Fruit fly (Drosophila melanogaster): ENCODE measurements around the gene Atg17.

Atg17 gene

dm6 chr3R:5682921-5683748 is 13.6 kb downstream of the Atg17 start (continued):
- no peak for TF ChIP-seq CG16779 (GFP tag; IDR thresholded peaks at IDR 0.05)
- peak; percentile 29; the same call in 1 of the 2 replicates for TF ChIP-seq dimm (GFP tag; IDR thresholded peaks at IDR 0.05)
- no peak for TF ChIP-seq zf30C (GFP tag; optimal IDR thresholded peaks at IDR 0.05)
- no peak for TF ChIP-seq BEAF-32 (GFP tag; optimal IDR thresholded peaks at IDR 0.05)
- TF ChIP-seq CG7357 (GFP tag; IDR thresholded peaks at IDR 0.05): no peak
- peak; percentile 74 for TF ChIP-seq ci (GFP tag; IDR thresholded peaks at IDR 0.05)
- no peak for TF ChIP-seq br (optimal IDR thresholded peaks at IDR 0.05)
- peak; percentile 35 for TF ChIP-seq CG12299 (tag; optimal IDR thresholded peaks at IDR 0.05)
- TF ChIP-seq CG15269 (tag; optimal IDR thresholded peaks at IDR 0.05): no peak
- no peak for TF ChIP-seq Vsx1 (GFP tag; optimal IDR thresholded peaks at IDR 0.05)
- TF ChIP-seq CG4617 (GFP tag; optimal IDR thresholded peaks at IDR 0.05; ENCODE audit: borderline replicate concordance): peak; percentile 12
- TF ChIP-seq rib (GFP tag; IDR thresholded peaks at IDR 0.05): no peak
- TF ChIP-seq CG10654 (GFP tag; optimal IDR thresholded peaks at IDR 0.05): no peak
- TF ChIP-seq sens (GFP tag): peak; percentile 93
- no peak for TF ChIP-seq CG17186 (GFP tag; optimal IDR thresholded peaks at IDR 0.05)
- no peak for TF ChIP-seq fd3F (GFP tag; optimal IDR thresholded peaks at IDR 0.05)
- peak; percentile 28; the same call in 1 of the 2 replicates for TF ChIP-seq ttk (GFP tag; IDR thresholded peaks at IDR 0.05)
- TF ChIP-seq onecut (GFP tag; IDR thresholded peaks at IDR 0.05): peak; percentile 35; the same call in 1 of the 2 replicates
- TF ChIP-seq emc (GFP tag; optimal IDR thresholded peaks at IDR 0.05): no peak
- TF ChIP-seq Hand (GFP tag; optimal IDR thresholded peaks at IDR 0.05): no peak
- TF ChIP-seq mirr (GFP tag; optimal IDR thresholded peaks at IDR 0.05): no peak
- no peak for TF ChIP-seq B-H2 (GFP tag; optimal IDR thresholded peaks at IDR 0.05)
- TF ChIP-seq mam (GFP tag; optimal IDR thresholded peaks at IDR 0.05): peak; percentile 11
- TF ChIP-seq CG12155 (GFP tag; optimal IDR thresholded peaks at IDR 0.05): peak; percentile 27
- TF ChIP-seq Atf3 (GFP tag; optimal IDR thresholded peaks at IDR 0.05): peak; percentile 29
- no peak for TF ChIP-seq CG16813 (GFP tag; IDR thresholded peaks at IDR 0.05; ENCODE audit: partially characterized antibody)
- no peak for TF ChIP-seq pita (GFP tag; optimal IDR thresholded peaks at IDR 0.05)
- no peak for TF ChIP-seq danr (GFP tag; IDR thresholded peaks at IDR 0.05)
- no peak for TF ChIP-seq sug (tag; optimal IDR thresholded peaks at IDR 0.05)
- TF ChIP-seq esg (GFP tag; conservative IDR thresholded peaks at IDR 0.05): no peak
- peak; percentile 16; the same call in 1 of the 2 replicates for TF ChIP-seq wor (GFP tag; IDR thresholded peaks at IDR 0.05)
- peak; percentile 41 for TF ChIP-seq bab2 (GFP tag; optimal IDR thresholded peaks at IDR 0.05)
- TF ChIP-seq CG3847 (GFP tag; IDR thresholded peaks at IDR 0.05): no peak
- peak; percentile 34 for TF ChIP-seq NC2β (GFP tag; optimal IDR thresholded peaks at IDR 0.05)
- no peak for TF ChIP-seq wdn (GFP tag; IDR thresholded peaks at IDR 0.05)
- TF ChIP-seq HmgD (GFP tag; optimal IDR thresholded peaks at IDR 0.05): no peak
- no peak for TF ChIP-seq gfzf (GFP tag; optimal IDR thresholded peaks at IDR 0.05)
- TF ChIP-seq Abd-B (GFP tag; optimal IDR thresholded peaks at IDR 0.05): peak; percentile 34
- peak; percentile 92 for TF ChIP-seq crol (GFP tag; IDR thresholded peaks at IDR 0.05)
- TF ChIP-seq CG8944 (GFP tag; optimal IDR thresholded peaks at IDR 0.05): no peak
- no peak for TF ChIP-seq Atf6 (GFP tag; IDR thresholded peaks at IDR 0.05)
- peak; percentile 59 for TF ChIP-seq vvl (GFP tag; IDR thresholded peaks at IDR 0.05)
- TF ChIP-seq Doc2 (GFP tag; IDR thresholded peaks at IDR 0.05): no peak
- no peak for TF ChIP-seq CG3838 (GFP tag; optimal IDR thresholded peaks at IDR 0.05)
- peak; percentile 79 for TF ChIP-seq row (GFP tag; IDR thresholded peaks at IDR 0.05)
- TF ChIP-seq CG12104 (GFP tag; optimal IDR thresholded peaks at IDR 0.05): no peak
- no peak for TF ChIP-seq CTCF (GFP tag; optimal IDR thresholded peaks at IDR 0.05)
- TF ChIP-seq HLHmδ (GFP tag; optimal IDR thresholded peaks at IDR 0.05): peak; percentile 7
- peak; percentile 32 for TF ChIP-seq Hr3 (GFP tag; optimal IDR thresholded peaks at IDR 0.05)
- no peak for TF ChIP-seq Gsc (GFP tag; IDR thresholded peaks at IDR 0.05)
- TF ChIP-seq Jarid2 (GFP tag; optimal IDR thresholded peaks at IDR 0.05): no peak
- no peak for TF ChIP-seq ERR (GFP tag; optimal IDR thresholded peaks at IDR 0.05)
